Worm (Caenorhabditis elegans): ENCODE results near the gene C14C6.8.

C14C6.8 gene

ce11 chrV:585472-585871, 32.5 kb upstream of the C14C6.8 start, which contains the start of gene K06H6.2:
Gene K06H6.2 (plus strand): TSS chrV:585772.
- TF ChIP-seq ceh-8 (GFP tag; optimal IDR thresholded peaks at IDR 0.05) (no peak), tlp-1 (tag; optimal IDR thresholded peaks at IDR 0.05) (no peak)

ce11 chrV:581616-582015, 28.6 kb upstream of the C14C6.8 start, which contains the start of gene nstp-7:
Gene nstp-7 (plus strand): TSS chrV:581916.
- TF ChIP-seq zag-1 (tag; optimal IDR thresholded peaks at IDR 0.05) (no peak), nhr-20 (tag; optimal IDR thresholded peaks at IDR 0.05) (no peak), ces-1 (GFP tag; optimal IDR thresholded peaks at IDR 0.05) (no peak), unc-62 (GFP tag; optimal IDR thresholded peaks at IDR 0.05) (no peak), egl-13 (tag; optimal IDR thresholded peaks at IDR 0.05) (no peak), skn-1 (tag; optimal IDR thresholded peaks at IDR 0.05) (no peak)

- TF ChIP-seq hlh-17 (GFP tag; optimal IDR thresholded peaks at IDR 0.05; ENCODE audit: borderline replicate concordance) (no peak), blmp-1 (tag; optimal IDR thresholded peaks at IDR 0.05) (peak; percentile 29)
Observed at ce11 chrV:578977-579376, 26.0 kb upstream of the C14C6.8 start, which contains the start of gene K06H6.4. Gene K06H6.4 (plus strand): TSS chrV:579277.

ce11 chrV:576918-577317, 24.0 kb upstream of the C14C6.8 start:
- TF ChIP-seq dpl-1 (GFP tag; optimal IDR thresholded peaks at IDR 0.05), result no peak
- TF ChIP-seq lir-3 (tag; optimal IDR thresholded peaks at IDR 0.05; ENCODE audit: poor library complexity), result no peak
- TF ChIP-seq egl-13 (tag; optimal IDR thresholded peaks at IDR 0.05), result no peak
- TF ChIP-seq ceh-8 (GFP tag; optimal IDR thresholded peaks at IDR 0.05), result no peak
- no peak for TF ChIP-seq dsc-1 (tag; optimal IDR thresholded peaks at IDR 0.05)
- no peak for TF ChIP-seq unc-98 (GFP tag; IDR thresholded peaks at IDR 0.05)
- TF ChIP-seq ztf-4 (tag; optimal IDR thresholded peaks at IDR 0.05), result no peak
- no peak for TF ChIP-seq ceh-90 (tag; optimal IDR thresholded peaks at IDR 0.05)
- TF ChIP-seq nhr-28 (tag; optimal IDR thresholded peaks at IDR 0.05), result no peak
- no peak for TF ChIP-seq lin-13 (GFP tag; optimal IDR thresholded peaks at IDR 0.05)
- TF ChIP-seq sup-37 (GFP tag; optimal IDR thresholded peaks at IDR 0.05), result no peak
- TF ChIP-seq efl-1 (optimal IDR thresholded peaks at IDR 0.05), result no peak
- no peak for TF ChIP-seq efl-1 (GFP tag; optimal IDR thresholded peaks at IDR 0.05 in 1 of 2)
- no peak for TF ChIP-seq rnt-1 (tag; optimal IDR thresholded peaks at IDR 0.05)
- TF ChIP-seq nhr-77 (tag; optimal IDR thresholded peaks at IDR 0.05), result no peak
- TF ChIP-seq mef-2 (tag; optimal IDR thresholded peaks at IDR 0.05), result no peak
- no peak for TF ChIP-seq isw-1 (GFP tag; IDR thresholded peaks at IDR 0.05)

- TF ChIP-seq fkh-10 (GFP tag; optimal IDR thresholded peaks at IDR 0.05), result no peak
- TF ChIP-seq C04F5.9 (tag; optimal IDR thresholded peaks at IDR 0.05), result no peak
- no peak for TF ChIP-seq lin-15B (tag; optimal IDR thresholded peaks at IDR 0.05)
- TF ChIP-seq hlh-17 (GFP tag; optimal IDR thresholded peaks at IDR 0.05; ENCODE audit: borderline replicate concordance), result no peak
- no peak for TF ChIP-seq sptf-1 (tag; optimal IDR thresholded peaks at IDR 0.05)
- no peak for TF ChIP-seq ztf-11 (tag; optimal IDR thresholded peaks at IDR 0.05)
- no peak for TF ChIP-seq mef-2 (tag; optimal IDR thresholded peaks at IDR 0.05)
- no peak for TF ChIP-seq unc-98 (GFP tag; IDR thresholded peaks at IDR 0.05)
- TF ChIP-seq nhr-71 (tag; optimal IDR thresholded peaks at IDR 0.05), result no peak
- no peak for TF ChIP-seq nhr-11 (tag; optimal IDR thresholded peaks at IDR 0.05)
- no peak for TF ChIP-seq elt-2 (tag; optimal IDR thresholded peaks at IDR 0.05)
- no peak for TF ChIP-seq ceh-88 (GFP tag; IDR thresholded peaks at IDR 0.05)
- no peak for TF ChIP-seq unc-86 (tag; optimal IDR thresholded peaks at IDR 0.05)
- no peak for TF ChIP-seq isw-1 (GFP tag; IDR thresholded peaks at IDR 0.05)
- no peak for TF ChIP-seq hlh-4 (tag; optimal IDR thresholded peaks at IDR 0.05)
Observed at ce11 chrV:576070-576469, 23.1 kb upstream of the C14C6.8 start, which contains the start of gene K06H6.5. Gene K06H6.5 (plus strand): TSS chrV:576370.

Measured in whole organism, L1 larva.